Worm (Caenorhabditis elegans) whole organism, L4 larva: Measurements from ENCODE around the gene F10C1.23.
A peak's percentile ranks its signal among the peaks of the same experiment; 100 is the strongest.

Source experiments
- F37D6.2 ChIP-seq: sonication (generic microtip); optimal IDR thresholded peaks from 2 replicates; lab custom pipeline; 2016; ENCODE audit warnings: mild to moderate bottlenecking, missing genetic modification characterization, missing compliant biosample characterization
- F44E2.7 ChIP-seq: fragments of 200-800 bp; sonication (Bioruptor generic); IDR thresholded peaks from 2 replicates; pipeline ENCODE4 v2.1.2; 2022; ENCODE audit warnings: missing genetic modification characterization, missing compliant biosample characterization
- T20F7.1 ChIP-seq: fragments of 200-800 bp; sonication (Bioruptor generic); optimal IDR thresholded peaks from 2 replicates; lab custom pipeline; 2018; ENCODE audit warnings: mild to moderate bottlenecking, missing genetic modification characterization, missing compliant biosample characterization
- Y48G9A.11 ChIP-seq: fragments of 200-800 bp; sonication (Bioruptor generic); IDR thresholded peaks from 2 replicates; pipeline ENCODE4 v1.3.6; 2022; ENCODE audit warnings: missing genetic modification reagents, missing genetic modification characterization, missing compliant biosample characterization
- ZK337.2 ChIP-seq: fragments of 200-800 bp; sonication (Bioruptor generic); IDR thresholded peaks from 2 replicates; pipeline ENCODE4 v1.3.6; 2022; ENCODE audit warnings: missing genetic modification reagents, missing genetic modification characterization, missing compliant biosample characterization
- aha-1 ChIP-seq: fragments of 150-350 bp; peaks from one replicate; lab custom pipeline; 2014; ENCODE audit warnings: missing biosample characterization, missing genetic modification characterization
- attf-4 ChIP-seq: sonication (generic microtip); optimal IDR thresholded peaks from 3 replicates; lab custom pipeline; 2017; ENCODE audit warnings: missing biosample characterization, missing genetic modification characterization
- ceh-20 ChIP-seq: fragments of 200-800 bp; sonication (Bioruptor generic); IDR thresholded peaks from 2 replicates; pipeline ENCODE4 v1.3.6; 2022; ENCODE audit warnings: missing genetic modification reagents, missing genetic modification characterization, missing compliant biosample characterization
- cey-2 ChIP-seq: sonication (generic microtip); optimal IDR thresholded peaks from 3 replicates; lab custom pipeline; 2017; ENCODE audit warnings: missing genetic modification characterization, mild to moderate bottlenecking, missing compliant biosample characterization, antibody characterized with exemption, borderline replicate concordance; ENCODE audit not compliant: insufficient read depth
- dmd-9 ChIP-seq: fragments of 200-800 bp; sonication (Bioruptor generic); IDR thresholded peaks from 2 replicates; pipeline ENCODE4 v1.3.6; 2022; ENCODE audit warnings: missing genetic modification reagents, missing genetic modification characterization, missing compliant biosample characterization
- duxl-1 ChIP-seq: sonication (generic microtip); optimal IDR thresholded peaks from 2 replicates; lab custom pipeline; 2016; ENCODE audit warnings: mild to moderate bottlenecking, missing genetic modification characterization, moderate library complexity, missing compliant biosample characterization; ENCODE audit not compliant: poor library complexity
- dve-1 ChIP-seq: sonication (generic microtip); optimal IDR thresholded peaks from 2 replicates; lab custom pipeline; 2017; ENCODE audit warnings: antibody characterized with exemption, mild to moderate bottlenecking, missing genetic modification characterization, missing compliant biosample characterization; ENCODE audit not compliant: insufficient read depth
- fkh-10 ChIP-seq: fragments of 150-350 bp; optimal IDR thresholded peaks from 2 replicates; lab custom pipeline; 2014; ENCODE audit warnings: missing biosample characterization, missing genetic modification reagents, missing genetic modification characterization
- hlh-11 ChIP-seq: fragments of 200-800 bp; sonication (Bioruptor generic); optimal IDR thresholded peaks from 2 replicates; lab custom pipeline; 2018; ENCODE audit warnings: mild to moderate bottlenecking, missing genetic modification characterization, missing compliant biosample characterization
- jun-1 ChIP-seq: fragments of 150-350 bp; optimal IDR thresholded peaks from 2 replicates; lab custom pipeline; 2014; ENCODE audit warnings: missing biosample characterization, missing genetic modification reagents, missing genetic modification characterization
- lin-13 ChIP-seq: fragments of 150-350 bp; optimal IDR thresholded peaks from 2 replicates; lab custom pipeline; 2014; ENCODE audit warnings: missing biosample characterization, missing genetic modification reagents, missing genetic modification characterization
- lin-38 ChIP-seq: fragments of 200-800 bp; sonication (Bioruptor generic); IDR thresholded peaks from 2 replicates; pipeline ENCODE4 v1.3.6; 2022; ENCODE audit warnings: missing genetic modification reagents, missing genetic modification characterization, missing compliant biosample characterization
- lin-39 ChIP-seq: fragments of 150-350 bp; optimal IDR thresholded peaks from 2 replicates; lab custom pipeline; 2014; ENCODE audit warnings: missing biosample characterization, missing genetic modification reagents, missing genetic modification characterization
- lsy-2 ChIP-seq, 2 experiments: fragments of 150-350 bp in 1 of 2; sonication (generic microtip) in 1 of 2; optimal IDR thresholded peaks; 2 replicates each; lab custom pipeline; 2014 to 2017; ENCODE audit warnings: missing biosample characterization in 2 of 2, missing genetic modification characterization in 2 of 2
- madf-5 ChIP-seq, 2 experiments: fragments of 200-800 bp; sonication (Bioruptor generic); IDR thresholded peaks; 2 replicates each; pipeline ENCODE4 v1.3.6; 2022; ENCODE audit warnings: missing compliant biosample characterization in 2 of 2, missing genetic modification characterization in 2 of 2
- mep-1 ChIP-seq: fragments of 150-350 bp; sonication (generic microtip); optimal IDR thresholded peaks from 3 replicates; lab custom pipeline; 2014; ENCODE audit warnings: missing biosample characterization, missing genetic modification characterization
- mes-2 ChIP-seq: sonication (generic microtip); optimal IDR thresholded peaks from 2 replicates; lab custom pipeline; 2016; ENCODE audit warnings: missing genotype, mild to moderate bottlenecking, missing genetic modification characterization, missing compliant biosample characterization; ENCODE audit not compliant: poor library complexity, severe bottlenecking
- nhr-102 ChIP-seq: sonication (generic microtip); optimal IDR thresholded peaks from 2 replicates; lab custom pipeline; 2016; ENCODE audit warnings: mild to moderate bottlenecking, missing genetic modification characterization, moderate library complexity, missing compliant biosample characterization
- nhr-11 ChIP-seq: fragments of 150-350 bp; optimal IDR thresholded peaks from 2 replicates; lab custom pipeline; 2014; ENCODE audit warnings: missing biosample characterization, missing genetic modification characterization
- nhr-111 ChIP-seq: fragments of 200-800 bp; sonication (Bioruptor generic); optimal IDR thresholded peaks from 2 replicates; lab custom pipeline; 2018; ENCODE audit warnings: mild to moderate bottlenecking, missing genetic modification characterization, missing compliant biosample characterization
- nhr-25 ChIP-seq: sonication (generic microtip); optimal IDR thresholded peaks from 2 replicates; lab custom pipeline; 2017; ENCODE audit warnings: missing genetic modification characterization, mild to moderate bottlenecking, missing compliant biosample characterization, antibody characterized with exemption, moderate library complexity, borderline replicate concordance; ENCODE audit not compliant: insufficient read depth
- nhr-28 ChIP-seq: fragments of 150-350 bp; optimal IDR thresholded peaks from 2 replicates; lab custom pipeline; 2014; ENCODE audit warnings: missing biosample characterization, missing genetic modification characterization
- nhr-48 ChIP-seq: sonication (generic microtip); optimal IDR thresholded peaks from 2 replicates; lab custom pipeline; 2016; ENCODE audit warnings: mild to moderate bottlenecking, missing genetic modification characterization, missing compliant biosample characterization
- nhr-77 ChIP-seq: fragments of 150-350 bp; optimal IDR thresholded peaks from 2 replicates; lab custom pipeline; 2014; ENCODE audit warnings: missing biosample characterization, missing genetic modification characterization
- pha-4 ChIP-seq, 2 experiments: fragments of 150-350 bp in 1 of 2; fragments of 200-800 bp in 1 of 2; sonication (Bioruptor generic) in 1 of 2; IDR thresholded peaks in 1 of 2; optimal IDR thresholded peaks in 1 of 2; 2 replicates each; pipeline versions ENCODE4 v1.3.6 to Lab custom; 2014 to 2022; ENCODE audit warnings: missing genetic modification characterization in 2 of 2, missing genetic modification reagents in 2 of 2, missing biosample characterization in 1 of 2, missing compliant biosample characterization in 1 of 2
- php-3 ChIP-seq: fragments of 200-800 bp; sonication (Bioruptor generic); IDR thresholded peaks from 2 replicates; pipeline ENCODE4 v1.3.6; 2022; ENCODE audit warnings: missing genetic modification reagents, missing genetic modification characterization, missing compliant biosample characterization
- pqm-1 ChIP-seq: sonication (generic microtip); optimal IDR thresholded peaks from 2 replicates; lab custom pipeline; 2017; ENCODE audit warnings: missing biosample characterization, missing genetic modification characterization
- rbr-2 ChIP-seq: sonication (generic microtip); optimal IDR thresholded peaks from 2 replicates; lab custom pipeline; 2016; ENCODE audit warnings: missing genotype, missing genetic modification characterization, missing compliant biosample characterization
- snpc-1.2 ChIP-seq: fragments of 200-800 bp; sonication (Bioruptor generic); IDR thresholded peaks from 2 replicates; pipeline ENCODE4 v1.3.6; 2022; ENCODE audit warnings: missing genetic modification reagents, missing genetic modification characterization, missing compliant biosample characterization
- unc-39 ChIP-seq: sonication (generic microtip); optimal IDR thresholded peaks from 2 replicates; lab custom pipeline; 2017; ENCODE audit warnings: missing biosample characterization, missing genetic modification characterization
- unc-62 ChIP-seq, 3 experiments: fragments of 150-350 bp in 1 of 3; sonication (generic microtip); optimal IDR thresholded peaks in 2 of 3; peaks in 1 of 3; 1 replicate in 1 of 3; 2 replicates in 2 of 3; lab custom pipeline; 2014 to 2017; ENCODE audit warnings: missing biosample characterization in 3 of 3, missing genetic modification characterization in 3 of 3, missing genetic modification reagents in 3 of 3, missing genotype in 1 of 3
- zag-1 ChIP-seq: fragments of 150-350 bp; optimal IDR thresholded peaks from 2 replicates; lab custom pipeline; 2014; ENCODE audit warnings: missing biosample characterization, missing genetic modification characterization
- zfp-2 ChIP-seq: sonication (generic microtip); optimal IDR thresholded peaks from 2 replicates; lab custom pipeline; 2016; ENCODE audit warnings: mild to moderate bottlenecking, missing genetic modification characterization, missing compliant biosample characterization
- zip-11 ChIP-seq: fragments of 200-800 bp; sonication (Bioruptor generic); IDR thresholded peaks from 2 replicates; pipeline ENCODE4 v1.3.6; 2022; ENCODE audit warnings: missing genetic modification characterization, missing compliant biosample characterization
- zip-2 ChIP-seq: fragments of 150-350 bp; optimal IDR thresholded peaks from 2 replicates; lab custom pipeline; 2014; ENCODE audit warnings: missing biosample characterization, missing genetic modification characterization

Gene F10C1.23

ce11 chrII:5754168-5754567 lies 3.7 kb upstream of the F10C1.23 start, which contains the start of gene F10C1.8:
Gene F10C1.8, plus strand, starts transcription at chrII:5754468.
- TF ChIP-seq F37D6.2, result no peak

DNA sequence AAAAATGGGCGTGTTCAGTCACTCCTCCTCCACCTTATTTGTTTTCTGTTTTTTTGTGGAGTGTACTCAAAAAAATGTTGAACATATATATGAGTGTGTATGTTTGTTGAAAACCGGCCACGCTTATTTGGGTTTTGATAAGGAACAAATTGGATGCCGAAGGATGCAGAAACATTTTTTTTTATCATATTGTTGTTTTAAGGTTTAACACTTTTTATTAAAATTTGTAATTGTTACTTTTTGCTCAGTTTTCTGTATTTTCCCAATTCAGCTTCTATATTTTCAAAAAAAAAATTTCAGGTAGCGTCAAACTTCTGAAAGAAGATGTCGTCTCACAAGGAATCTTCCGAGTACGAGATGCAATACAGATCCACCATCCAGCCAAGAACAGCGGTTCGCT lies 7.5 kb downstream of the F10C1.23 start, which contains the start of gene ifb-1:
ifb-1 (plus strand) TSS at position 301 of the 400 bp plus-strand sequence.
- TF ChIP-seq ceh-20 (no peak), lin-13 (no peak), zip-2 (tag; lab: Kevin White, UChicago) (no peak), T20F7.1 (no peak), pha-4 (GFP tag; IDR thresholded peaks at IDR 0.05; lab: Robert Waterston, UW) (no peak), pha-4 (tag; optimal IDR thresholded peaks at IDR 0.05; lab: Kevin White, UChicago) (no peak), mes-2 (tag; lab: Kevin White, UChicago) (no peak), fkh-10 (GFP tag; lab: Kevin White, UChicago) (no peak), rbr-2 (no peak), dmd-9 (GFP tag; lab: Robert Waterston, UW) (no peak)

DNA sequence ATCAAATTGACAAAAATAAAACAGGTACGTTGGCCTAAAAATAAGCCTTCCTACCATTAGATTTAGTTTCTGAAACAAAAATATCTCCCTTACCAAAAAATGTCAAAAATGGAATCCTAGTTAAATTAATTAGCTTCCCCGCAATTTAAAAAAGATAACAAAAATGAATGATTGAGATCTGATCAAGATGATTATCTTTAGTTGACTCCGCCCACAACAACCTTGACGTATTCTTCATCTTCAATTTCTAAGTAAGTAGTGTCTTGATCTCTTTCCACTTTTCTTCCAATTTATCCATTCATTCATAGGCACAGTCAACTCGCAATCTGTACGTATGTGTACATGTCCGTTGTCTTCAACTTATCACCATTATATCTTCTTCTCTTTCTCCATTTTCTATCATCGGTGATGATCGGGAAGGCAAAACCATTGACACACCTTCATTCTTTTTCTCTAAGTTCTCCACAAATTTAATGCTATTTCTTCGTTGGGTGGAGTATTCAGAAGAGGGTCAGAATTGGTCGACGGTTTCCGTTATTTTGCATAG lies 10.5 kb downstream of the F10C1.23 start:
- peak; percentile 6 for TF ChIP-seq nhr-28
- TF ChIP-seq aha-1 (tag; lab: Kevin White, UChicago), result no peak
- peak in 1 of 2 experiments; percentile 44 for TF ChIP-seq unc-62 (GFP tag; optimal IDR thresholded peaks at IDR 0.05 in 1 of 2; lab: Kevin White, UChicago)
- TF ChIP-seq unc-62 (tag; optimal IDR thresholded peaks at IDR 0.05; lab: Kevin White, UChicago), result no peak

DNA sequence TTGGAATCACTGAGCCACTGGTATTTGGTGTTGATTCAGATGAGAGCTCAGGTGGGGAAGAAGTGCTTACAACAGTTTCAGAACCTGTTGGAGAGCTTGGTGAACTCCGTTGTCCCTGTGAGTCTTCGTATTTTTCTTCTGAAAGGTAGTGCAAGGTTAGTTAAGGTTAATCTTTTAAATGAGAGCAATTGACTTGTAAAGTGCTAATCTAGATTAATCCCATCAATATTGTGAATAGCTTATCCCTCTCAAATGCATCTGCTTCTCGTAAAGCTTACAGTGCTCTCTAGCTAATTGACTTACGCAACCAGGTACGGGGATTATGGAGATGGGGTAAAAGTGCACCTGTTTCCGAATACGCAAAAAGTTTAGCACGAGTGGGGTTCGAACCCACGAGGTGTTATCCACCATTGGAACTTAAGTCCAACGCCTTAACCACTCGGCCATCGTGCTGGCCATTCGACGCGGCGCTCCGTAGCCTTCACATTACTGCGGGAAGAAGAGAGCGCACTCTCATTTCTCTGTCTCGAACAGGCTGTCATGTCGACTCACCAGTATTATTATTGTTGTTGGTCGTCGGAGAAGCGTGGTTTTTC lies 14.8 kb downstream of the F10C1.23 start:
- TF ChIP-seq unc-39 (no peak), lin-39 (no peak), snpc-1.2 (GFP tag; lab: Robert Waterston, UW) (peak; percentile 65; the same call in 1 of the 2 replicates), lsy-2 (tag; optimal IDR thresholded peaks at IDR 0.05; lab: Kevin White, UChicago) (no peak), zfp-2 (tag; lab: Kevin White, UChicago) (no peak), dve-1 (tag; lab: Kevin White, UChicago) (peak; percentile 41), zip-11 (GFP tag; lab: Robert Waterston, UW) (0 out of 2 replicates have a peak, but pooled peaks have one; percentile 32), madf-5 (GFP tag; IDR thresholded peaks at IDR 0.05; lab: Robert Waterston, UW) (0 out of 4 replicates have a peak, but pooled peaks of 1 of the 2 experiments have one; percentile 15), cey-2 (no peak), jun-1 (tag; lab: Kevin White, UChicago) (no peak), pha-4 (GFP tag; IDR thresholded peaks at IDR 0.05; lab: Robert Waterston, UW) (peak; percentile 66; the same call in 1 of the 2 replicates), pha-4 (tag; optimal IDR thresholded peaks at IDR 0.05; lab: Kevin White, UChicago) (no peak), ZK337.2 (0 out of 2 replicates have a peak, but pooled peaks have one; percentile 56), duxl-1 (no peak), F44E2.7 (GFP tag; lab: Robert Waterston, UW) (0 out of 2 replicates have a peak, but pooled peaks have one; percentile 75), lin-38 (GFP tag; lab: Robert Waterston, UW) (peak; percentile 72), T20F7.1 (no peak), nhr-28 (peak; percentile 34), nhr-77 (tag; lab: Kevin White, UChicago) (no peak), php-3 (GFP tag; lab: Robert Waterston, UW) (peak; percentile 53), nhr-48 (tag; lab: Kevin White, UChicago) (peak; percentile 24), nhr-102 (tag; lab: Kevin White, UChicago) (peak; percentile 14), nhr-111 (no peak), Y48G9A.11 (peak; percentile 59; the same call in 1 of the 2 replicates), nhr-25 (tag; lab: Kevin White, UChicago) (no peak), nhr-11 (tag; lab: Kevin White, UChicago) (no peak), mes-2 (tag; lab: Kevin White, UChicago) (peak; percentile 77), pqm-1 (tag; lab: Kevin White, UChicago) (no peak), zag-1 (no peak), attf-4 (tag; lab: Kevin White, UChicago) (no peak), aha-1 (tag; lab: Kevin White, UChicago) (peak; percentile 10), fkh-10 (GFP tag; lab: Kevin White, UChicago) (no peak), rbr-2 (peak; percentile 49), mep-1 (tag; lab: Kevin White, UChicago) (peak; percentile 62), hlh-11 (tag; lab: Kevin White, UChicago) (peak; percentile 11)
